Fruit fly (Drosophila melanogaster): ENCODE data around the gene CG31198.

Gene CG31198

DNA sequence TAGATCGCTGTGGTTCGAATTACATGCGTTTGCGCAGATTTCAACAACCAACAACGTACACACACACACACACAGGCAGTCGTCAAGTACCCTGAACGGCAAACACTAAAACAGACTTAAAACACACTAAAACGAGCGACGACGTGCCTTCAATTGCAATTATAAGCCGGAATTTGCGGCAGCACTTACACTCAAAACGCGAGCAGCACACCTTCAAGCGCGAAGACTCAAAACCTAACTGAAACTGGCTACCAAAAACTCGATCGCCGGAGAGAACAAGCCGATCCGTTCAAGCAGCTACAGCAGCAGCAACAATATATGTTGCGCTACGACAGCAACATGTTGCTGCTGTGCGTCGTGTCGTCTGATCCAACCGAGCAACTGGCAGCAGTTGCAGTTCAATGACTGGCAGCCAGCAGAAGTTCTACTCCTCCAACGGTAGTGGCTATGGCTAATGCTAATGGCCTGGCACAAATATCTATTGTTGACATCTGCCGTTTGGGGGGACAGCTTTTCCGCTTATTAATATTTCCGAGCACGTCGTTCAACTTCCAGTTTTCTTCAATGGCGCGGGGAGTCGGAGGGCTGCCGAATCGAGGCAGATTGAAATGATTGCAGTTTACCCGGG lies 28.3 kb downstream of the CG31198 start, which contains the start of gene tsl:
Gene tsl, minus strand, starts transcription at position 242 of the 628 bp plus-strand sequence.
- TF ChIP-seq CG8301 (tag; optimal IDR thresholded peaks at IDR 0.05), result no peak
- TF ChIP-seq CG13204 (GFP tag; optimal IDR thresholded peaks at IDR 0.05), result peak; percentile 20
- TF ChIP-seq CG4496 (GFP tag; IDR thresholded peaks at IDR 0.05), result 0 out of 3 replicates have a peak, but pooled peaks have one; percentile 16
- peak; percentile 93 for TF ChIP-seq EcR (GFP tag; optimal IDR thresholded peaks at IDR 0.05)

DNA sequence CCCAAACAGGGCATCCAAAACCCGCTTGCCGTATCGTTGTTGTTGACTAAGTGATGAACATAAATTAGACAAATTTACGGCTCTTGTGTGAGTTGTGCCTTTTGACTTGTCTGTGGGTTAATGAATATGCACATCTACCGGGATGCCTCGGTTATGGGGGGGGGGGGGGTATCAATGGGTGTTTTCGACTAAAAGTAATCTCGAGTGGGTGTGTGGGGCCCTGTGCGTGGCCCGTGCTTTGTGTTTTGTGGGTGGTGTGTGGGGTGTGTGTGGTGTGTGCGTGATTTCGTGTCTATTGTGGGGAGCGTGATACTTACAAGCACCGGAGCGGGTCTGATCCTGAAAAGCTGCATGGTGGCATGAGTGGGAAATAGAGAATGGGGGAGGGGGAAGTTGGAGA lies 36.3 kb downstream of the CG31198 start:
- TF ChIP-seq CG13204 (GFP tag; optimal IDR thresholded peaks at IDR 0.05) (no peak), EcR (GFP tag; optimal IDR thresholded peaks at IDR 0.05) (no peak), CG8159 (tag; optimal IDR thresholded peaks at IDR 0.05) (no peak), D1 (tag; optimal IDR thresholded peaks at IDR 0.05) (no peak)

DNA sequence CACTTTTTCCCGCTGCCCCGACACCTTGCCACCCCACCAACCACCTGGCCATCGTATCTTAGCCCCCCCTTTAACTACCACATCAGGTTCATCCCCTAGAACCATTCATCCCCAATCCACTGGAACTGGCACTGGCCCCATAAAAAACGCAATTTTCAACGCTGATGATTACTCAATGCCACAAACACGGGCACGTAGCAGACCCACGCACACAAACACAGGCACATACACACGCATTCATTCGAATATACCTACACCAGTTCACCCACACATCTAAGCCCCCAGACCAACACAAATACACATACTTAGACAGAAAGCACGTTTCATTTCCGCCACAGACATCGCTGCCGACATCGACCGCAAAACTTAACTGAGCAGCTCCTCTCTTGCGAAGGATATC lies 39.6 kb downstream of the CG31198 start:
- no peak for TF ChIP-seq gl (tag; optimal IDR thresholded peaks at IDR 0.05)
- no peak for TF ChIP-seq D1 (tag; optimal IDR thresholded peaks at IDR 0.05)
- no peak for TF ChIP-seq CG15710 (tag; optimal IDR thresholded peaks at IDR 0.05)
- TF ChIP-seq Pif1A (GFP tag; optimal IDR thresholded peaks at IDR 0.05), result no peak
- no peak for TF ChIP-seq CG10348 (GFP tag; IDR thresholded peaks at IDR 0.05)
- TF ChIP-seq CG8301 (tag; optimal IDR thresholded peaks at IDR 0.05), result no peak

DNA sequence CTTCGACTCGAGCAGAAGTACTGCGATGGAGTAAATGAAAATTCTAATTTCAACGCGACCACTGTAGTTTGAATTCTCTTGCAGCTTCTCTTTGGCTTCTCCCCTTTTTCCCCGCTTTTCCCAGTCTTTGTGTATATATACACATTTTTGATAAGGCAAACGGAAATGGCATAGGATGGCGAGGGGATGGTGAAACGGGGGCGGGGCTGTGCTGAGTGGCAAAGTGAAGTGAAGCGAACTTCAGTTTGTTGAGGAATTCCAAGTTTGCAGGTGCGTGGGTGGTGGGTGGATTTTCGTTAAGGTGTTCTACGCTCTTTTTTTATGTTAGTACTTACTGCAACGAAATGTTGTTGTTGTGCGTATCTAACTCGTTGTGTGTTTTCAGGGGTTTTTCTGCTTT lies 53.1 kb downstream of the CG31198 start:
- no peak for TF ChIP-seq CG34367 (tag; optimal IDR thresholded peaks at IDR 0.05)
- no peak for TF ChIP-seq D1 (tag; optimal IDR thresholded peaks at IDR 0.05)
- no peak for TF ChIP-seq CG32121 (GFP tag; IDR thresholded peaks at IDR 0.05)
- no peak for TF ChIP-seq Pif1B (GFP tag; optimal IDR thresholded peaks at IDR 0.05)
- no peak for TF ChIP-seq EcR (GFP tag; optimal IDR thresholded peaks at IDR 0.05)
- TF ChIP-seq CG9948 (tag; optimal IDR thresholded peaks at IDR 0.05), result no peak
- TF ChIP-seq CG8159 (tag; optimal IDR thresholded peaks at IDR 0.05), result no peak
- no peak for TF ChIP-seq CG12605 (GFP tag; IDR thresholded peaks at IDR 0.05)
- TF ChIP-seq CG13204 (GFP tag; optimal IDR thresholded peaks at IDR 0.05), result no peak
- no peak for TF ChIP-seq fd96Ca (GFP tag; IDR thresholded peaks at IDR 0.05)
- TF ChIP-seq Ets98B (GFP tag; IDR thresholded peaks at IDR 0.05), result no peak
- no peak for TF ChIP-seq Pif1A (GFP tag; optimal IDR thresholded peaks at IDR 0.05)
- TF ChIP-seq gl (tag; optimal IDR thresholded peaks at IDR 0.05), result no peak
- TF ChIP-seq CG14655 (GFP tag; optimal IDR thresholded peaks at IDR 0.05), result no peak
- no peak for TF ChIP-seq CG15710 (tag; optimal IDR thresholded peaks at IDR 0.05)
- TF ChIP-seq CG4496 (GFP tag; IDR thresholded peaks at IDR 0.05), result no peak
- no peak for TF ChIP-seq CG17806 (tag; optimal IDR thresholded peaks at IDR 0.05)
- no peak for TF ChIP-seq Snoo (tag; optimal IDR thresholded peaks at IDR 0.05)
